Fruit fly (Drosophila melanogaster) whole organism, wandering third instar larva: ENCODE data around the gene CG34148.

Experiments used
- Abd-B ChIP-seq: fragments of >200 bp; optimal IDR thresholded peaks from 2 replicates; lab custom pipeline; 2017; ENCODE audit warnings: missing biosample characterization, missing genetic modification characterization
- GATAd ChIP-seq: sonication (Bioruptor generic); optimal IDR thresholded peaks from 2 replicates; lab custom pipeline; 2016; ENCODE audit warnings: missing biosample characterization, missing genetic modification characterization
- HLH106 ChIP-seq: fragments of 200-800 bp; optimal IDR thresholded peaks from 3 replicates; lab custom pipeline; 2019; ENCODE audit warnings: missing biosample characterization, mild to moderate bottlenecking, missing genetic modification characterization, moderate library complexity
- N ChIP-seq: fragments of >200 bp; optimal IDR thresholded peaks from 2 replicates; lab custom pipeline; 2018; ENCODE audit warnings: missing biosample characterization, missing external identifiers, missing genetic modification characterization
- Sp1 ChIP-seq: fragments of 200-800 bp; sonication (Bioruptor generic); optimal IDR thresholded peaks from 3 replicates; lab custom pipeline; 2019; ENCODE audit warnings: missing biosample characterization, mild to moderate bottlenecking, missing genetic modification characterization, moderate library complexity
- brk ChIP-seq: fragments of 200-800 bp; sonication (Bioruptor generic); optimal IDR thresholded peaks from 2 replicates; lab custom pipeline; 2016; ENCODE audit warnings: missing biosample characterization, mild to moderate bottlenecking, missing genetic modification characterization
- fru ChIP-seq: fragments of 200-800 bp; sonication (Bioruptor generic); optimal IDR thresholded peaks from 3 replicates; lab custom pipeline; 2016; ENCODE audit warnings: missing biosample characterization, mild to moderate bottlenecking, missing genetic modification characterization
- lola ChIP-seq: fragments of >200 bp; optimal IDR thresholded peaks from 2 replicates; lab custom pipeline; 2017; ENCODE audit warnings: missing biosample characterization, missing genetic modification characterization
- pan ChIP-seq: fragments of >200 bp; optimal IDR thresholded peaks from 2 replicates; lab custom pipeline; 2017
- usp ChIP-seq: fragments of >200 bp; optimal IDR thresholded peaks from 2 replicates; lab custom pipeline; 2017; ENCODE audit warnings: missing biosample characterization, missing genetic modification characterization

- TF ChIP-seq N (no peak), lola (no peak), brk (GFP tag; lab: Kevin White, UChicago) (no peak), Sp1 (no peak), HLH106 (tag; lab: Kevin White, UChicago) (no peak), pan (lab: Kevin White, UChicago) (no peak), GATAd (GFP tag; lab: Kevin White, UChicago) (no peak), fru (GFP tag; lab: Kevin White, UChicago) (no peak), usp (no peak), Abd-B (GFP tag; lab: Kevin White, UChicago) (no peak)
These were observed 49.7 kb upstream of the CG34148 start for dm6 chr3R:21928214-21928613.
